Worm (Caenorhabditis elegans): ENCODE data around the gene ubc-15.

ubc-15 gene

DNA sequence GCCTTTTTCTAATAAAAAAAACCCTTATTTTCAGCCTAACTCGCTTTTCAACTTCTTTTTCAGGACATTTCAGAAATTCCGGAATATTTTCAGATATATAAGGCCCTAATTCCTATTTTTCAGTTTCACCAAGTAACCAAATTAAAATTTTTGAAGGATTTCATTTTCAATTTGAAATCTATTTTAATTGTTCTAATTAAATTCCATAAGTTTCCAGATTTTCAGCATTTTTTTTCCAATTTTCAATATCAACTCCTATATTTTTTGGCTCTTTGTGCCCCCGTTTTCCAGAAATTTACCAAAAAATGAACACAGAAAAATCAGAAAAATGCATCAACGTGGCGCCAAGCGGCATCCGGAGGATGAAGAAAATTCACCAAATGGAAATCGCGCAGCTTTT is 38.6 kb downstream of the ubc-15 start, which contains the start of gene Y110A2AL.1:
Gene Y110A2AL.1, plus strand, starts transcription at position 301 of the 400 bp plus-strand sequence.
- TF ChIP-seq ceh-63 (GFP tag; optimal IDR thresholded peaks at IDR 0.05) (no peak), fos-1 (tag; optimal IDR thresholded peaks at IDR 0.05) (no peak), mab-9 (GFP tag; IDR thresholded peaks at IDR 0.05) (no peak), unc-62 (GFP tag; optimal IDR thresholded peaks at IDR 0.05) (no peak), lin-13 (GFP tag; optimal IDR thresholded peaks at IDR 0.05) (no peak), hlh-4 (tag; optimal IDR thresholded peaks at IDR 0.05) (no peak), F16B12.6 (tag; optimal IDR thresholded peaks at IDR 0.05) (no peak), nhr-76 (tag; optimal IDR thresholded peaks at IDR 0.05) (no peak), nhr-77 (tag; optimal IDR thresholded peaks at IDR 0.05) (no peak), nhr-47 (tag; optimal IDR thresholded peaks at IDR 0.05) (no peak), ceh-82 (tag; optimal IDR thresholded peaks at IDR 0.05) (no peak), lir-3 (tag; optimal IDR thresholded peaks at IDR 0.05; ENCODE audit: poor library complexity) (no peak)

DNA sequence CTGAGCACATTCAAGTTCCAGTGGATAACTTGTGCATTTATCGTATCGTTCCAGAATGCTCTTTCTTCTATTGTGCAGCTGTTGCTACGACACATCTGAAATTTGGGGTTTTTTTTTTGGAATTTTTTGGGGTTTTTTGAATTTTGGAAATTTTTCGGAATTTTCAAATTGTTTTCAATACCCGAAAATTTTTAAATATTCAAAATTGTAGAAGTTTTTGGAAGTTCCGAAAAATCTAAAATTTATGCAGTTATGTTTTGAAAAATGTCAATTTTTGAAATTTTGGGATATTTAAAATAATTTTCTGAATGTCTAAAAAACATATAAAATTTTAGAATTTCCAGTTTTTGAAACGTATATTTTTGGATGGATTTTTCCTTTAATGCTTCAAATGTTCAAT is 41.6 kb downstream of the ubc-15 start, which contains the start of gene Y110A2AL.10:
Gene Y110A2AL.10, minus strand, starts transcription at position 101 of the 400 bp plus-strand sequence.
- no peak for TF ChIP-seq xbp-1 (tag; optimal IDR thresholded peaks at IDR 0.05)
- no peak for TF ChIP-seq aly-2 (tag; optimal IDR thresholded peaks at IDR 0.05)
- TF ChIP-seq egl-13 (tag; optimal IDR thresholded peaks at IDR 0.05): no peak
- no peak for TF ChIP-seq fkh-8 (tag; optimal IDR thresholded peaks at IDR 0.05)
- TF ChIP-seq zip-4 (GFP tag; optimal IDR thresholded peaks at IDR 0.05): no peak
- no peak for TF ChIP-seq hlh-17 (GFP tag; optimal IDR thresholded peaks at IDR 0.05; ENCODE audit: borderline replicate concordance)
- no peak for TF ChIP-seq rnt-1 (tag; optimal IDR thresholded peaks at IDR 0.05)
- no peak for TF ChIP-seq ceh-90 (tag; optimal IDR thresholded peaks at IDR 0.05)
- TF ChIP-seq lin-13 (GFP tag; optimal IDR thresholded peaks at IDR 0.05): no peak
- no peak for TF ChIP-seq lin-14 (GFP tag; optimal IDR thresholded peaks at IDR 0.05)
- no peak for TF ChIP-seq nhr-71 (tag; optimal IDR thresholded peaks at IDR 0.05)
- no peak for TF ChIP-seq ceh-63 (GFP tag; optimal IDR thresholded peaks at IDR 0.05)
- TF ChIP-seq fkh-4 (tag; optimal IDR thresholded peaks at IDR 0.05; ENCODE audit: borderline replicate concordance): no peak
- TF ChIP-seq F16B12.6 (tag; optimal IDR thresholded peaks at IDR 0.05): no peak
- no peak for TF ChIP-seq jun-1 (tag; optimal IDR thresholded peaks at IDR 0.05)
- no peak for TF ChIP-seq nhr-12 (tag; optimal IDR thresholded peaks at IDR 0.05)

DNA sequence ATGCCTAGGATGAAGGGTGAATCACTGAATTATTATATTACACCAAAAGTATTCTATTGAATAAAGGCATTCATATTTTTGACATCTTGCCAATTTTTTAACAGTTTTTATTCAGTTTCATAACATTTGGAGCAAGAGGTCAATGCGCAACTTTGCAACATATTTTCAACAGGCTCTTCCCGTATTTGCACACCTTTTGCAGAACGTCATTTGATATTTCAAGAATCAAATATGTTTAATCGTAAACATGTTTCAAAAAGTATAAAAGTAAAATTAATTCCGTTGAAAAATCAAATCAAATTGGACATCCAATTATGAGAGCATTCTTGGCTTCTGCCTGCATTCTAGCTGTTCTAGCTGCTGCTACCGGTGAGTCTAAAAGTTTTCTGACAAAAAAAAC is 45.7 kb downstream of the ubc-15 start, which contains the start of gene Y110A2AL.2:
Gene Y110A2AL.2, plus strand, starts transcription at position 301 of the 400 bp plus-strand sequence.
- TF ChIP-seq tlp-1 (tag; optimal IDR thresholded peaks at IDR 0.05) (no peak), isw-1 (GFP tag; IDR thresholded peaks at IDR 0.05) (no peak), fos-1 (tag; optimal IDR thresholded peaks at IDR 0.05) (no peak), efl-3 (GFP tag; optimal IDR thresholded peaks at IDR 0.05) (no peak), C04F5.9 (tag; optimal IDR thresholded peaks at IDR 0.05) (no peak), egl-13 (tag; optimal IDR thresholded peaks at IDR 0.05) (no peak), alr-1 (tag; optimal IDR thresholded peaks at IDR 0.05; ENCODE audit: borderline replicate concordance) (no peak), hpl-2 (GFP tag; optimal IDR thresholded peaks at IDR 0.05) (no peak), mef-2 (tag; optimal IDR thresholded peaks at IDR 0.05) (no peak)

DNA sequence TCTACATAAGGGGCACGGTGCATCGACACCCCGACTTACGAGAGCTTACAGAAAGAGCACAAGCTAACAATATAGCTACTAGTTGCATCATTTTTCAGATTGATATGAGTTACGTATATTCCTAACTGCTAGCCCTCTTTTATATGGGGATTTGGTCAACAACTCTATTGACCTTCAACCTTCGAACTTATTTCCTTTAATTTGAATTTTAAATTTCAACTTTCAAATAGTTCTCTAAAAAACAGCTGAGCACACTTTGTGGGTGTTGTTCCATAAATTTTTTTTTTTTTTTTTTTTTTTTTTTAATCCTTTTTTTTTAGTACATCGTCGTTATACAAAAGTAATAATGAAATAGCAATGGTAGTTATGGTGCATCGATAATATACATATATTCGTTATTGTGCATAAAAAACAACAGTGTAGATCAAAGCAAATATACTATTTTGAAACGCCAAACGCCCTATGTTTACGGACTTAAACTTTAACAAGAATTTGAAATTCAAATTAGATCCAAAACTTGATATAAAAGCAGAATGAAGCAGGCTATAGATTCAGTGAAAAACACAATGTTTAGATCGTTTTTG is 46.8 kb downstream of the ubc-15 start, which contains the start of the genes Y110A2AL.9 and Y110A2AL.3:
Gene Y110A2AL.9, minus strand, starts transcription at position 101 of the 584 bp plus-strand sequence.
Gene Y110A2AL.3, plus strand, starts transcription at position 534 of the 584 bp plus-strand sequence.
- TF ChIP-seq ztf-4 (tag; optimal IDR thresholded peaks at IDR 0.05) (no peak), unc-30 (tag; optimal IDR thresholded peaks at IDR 0.05) (no peak)

DNA sequence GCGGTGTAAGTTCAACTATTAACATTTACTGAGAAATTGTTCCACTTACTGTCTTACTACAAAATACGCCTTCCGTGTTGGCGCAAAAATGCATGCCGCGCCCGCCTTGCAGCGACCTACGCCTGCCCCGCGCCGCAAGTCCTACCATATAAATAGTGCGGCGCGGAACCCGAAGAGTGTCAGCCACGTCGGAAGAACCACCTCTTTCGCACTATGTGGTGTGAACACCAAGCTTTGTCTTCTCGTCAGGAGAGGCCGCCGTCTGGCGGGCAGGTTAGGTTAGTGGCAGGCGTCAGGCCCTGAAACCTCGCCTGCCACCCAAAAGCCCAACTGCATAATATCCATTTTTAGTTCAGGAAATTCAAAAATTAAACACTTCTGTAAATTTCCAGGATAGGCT is 48.0 kb downstream of the ubc-15 start:
- no peak for TF ChIP-seq rnt-1 (tag; optimal IDR thresholded peaks at IDR 0.05)
- no peak for TF ChIP-seq lin-15B (tag; optimal IDR thresholded peaks at IDR 0.05)
- TF ChIP-seq ceh-8 (GFP tag; optimal IDR thresholded peaks at IDR 0.05): no peak
- no peak for TF ChIP-seq nhr-12 (tag; optimal IDR thresholded peaks at IDR 0.05)
- no peak for TF ChIP-seq nhr-20 (tag; optimal IDR thresholded peaks at IDR 0.05)
- TF ChIP-seq pax-3 (tag; optimal IDR thresholded peaks at IDR 0.05): no peak
- TF ChIP-seq nhr-237 (tag; optimal IDR thresholded peaks at IDR 0.05): no peak

All from whole organism, L1 larva.